Fruit fly (Drosophila melanogaster): ENCODE data around the gene Ugt35B1.

The Ugt35B1 gene

dm6 chr3R:11175777-11176176, 5.7 kb upstream of the Ugt35B1 start:
- TF ChIP-seq mirr (GFP tag; optimal IDR thresholded peaks at IDR 0.05) (peak; percentile 57), CG13424 (tag; optimal IDR thresholded peaks at IDR 0.05) (no peak), CG11456 (GFP tag; IDR thresholded peaks at IDR 0.05) (no peak), trh (GFP tag; optimal IDR thresholded peaks at IDR 0.05) (no peak), exex (tag; optimal IDR thresholded peaks at IDR 0.05) (peak; percentile 62)

- TF ChIP-seq Rfx (GFP tag; IDR thresholded peaks at IDR 0.05) (peak; percentile 20; the same call in 1 of the 2 replicates), CG3163 (GFP tag; optimal IDR thresholded peaks at IDR 0.05) (peak; percentile 26), CG12744 (GFP tag; optimal IDR thresholded peaks at IDR 0.05) (no peak), MTF-1 (GFP tag; optimal IDR thresholded peaks at IDR 0.05; ENCODE audit: borderline replicate concordance) (no peak), ab (GFP tag; optimal IDR thresholded peaks at IDR 0.05) (no peak), Bgb (GFP tag; IDR thresholded peaks at IDR 0.05; ENCODE audit: partially characterized antibody) (no peak), sima (GFP tag; optimal IDR thresholded peaks at IDR 0.05) (no peak), p53 (GFP tag; optimal IDR thresholded peaks at IDR 0.05) (no peak), Mes4 (GFP tag; optimal IDR thresholded peaks at IDR 0.05) (no peak), Jarid2 (GFP tag; optimal IDR thresholded peaks at IDR 0.05) (peak; percentile 36), Trl (optimal IDR thresholded peaks at IDR 0.05) (peak in 1 of 2 experiments; percentile 5), Trl (GFP tag; optimal IDR thresholded peaks at IDR 0.05) (no peak), exex (tag; optimal IDR thresholded peaks at IDR 0.05) (peak; percentile 18), Atf6 (GFP tag; IDR thresholded peaks at IDR 0.05) (no peak), D (optimal IDR thresholded peaks at IDR 0.05) (no peak), D (GFP tag; optimal IDR thresholded peaks at IDR 0.05) (no peak), lab (GFP tag; optimal IDR thresholded peaks at IDR 0.05) (peak; percentile 5), ind (GFP tag; optimal IDR thresholded peaks at IDR 0.05) (no peak)
Measured at dm6 chr3R:11175308-11175707, 5.3 kb upstream of the Ugt35B1 start, which contains the start of the genes Ugt304A1 and Ugt303A1. Gene Ugt304A1, minus strand, starts transcription at chr3R:11175408. Gene Ugt303A1, plus strand, starts transcription at chr3R:11175529.

- no peak for TF ChIP-seq CG12744 (GFP tag; optimal IDR thresholded peaks at IDR 0.05)
- TF ChIP-seq CG18599 (GFP tag; optimal IDR thresholded peaks at IDR 0.05) = peak; percentile 29
- peak; percentile 9 for TF ChIP-seq CrebB (tag; optimal IDR thresholded peaks at IDR 0.05)
- TF ChIP-seq sd (tag; optimal IDR thresholded peaks at IDR 0.05) = peak; percentile 48
- TF ChIP-seq CG34376 (GFP tag; optimal IDR thresholded peaks at IDR 0.05) = peak; percentile 67
- peak; percentile 62 for TF ChIP-seq PHDP (tag; optimal IDR thresholded peaks at IDR 0.05)
- TF ChIP-seq twi (tag; optimal IDR thresholded peaks at IDR 0.05) = no peak
- peak; percentile 72 for TF ChIP-seq Vsx1 (GFP tag; optimal IDR thresholded peaks at IDR 0.05)
- no peak for TF ChIP-seq Hey (tag; optimal IDR thresholded peaks at IDR 0.05)
- TF ChIP-seq Trl (optimal IDR thresholded peaks at IDR 0.05) = peak in 1 of 2 experiments; percentile 23
- TF ChIP-seq Trl (GFP tag; optimal IDR thresholded peaks at IDR 0.05) = no peak
- peak; percentile 98 for TF ChIP-seq exex (tag; optimal IDR thresholded peaks at IDR 0.05)
- peak; percentile 46 for TF ChIP-seq CG2678 (tag; optimal IDR thresholded peaks at IDR 0.05)
- TF ChIP-seq Hr51 (GFP tag; optimal IDR thresholded peaks at IDR 0.05) = peak in 1 of 2 experiments; percentile 43
- TF ChIP-seq sug (tag; optimal IDR thresholded peaks at IDR 0.05) = peak; percentile 44
- TF ChIP-seq toy (GFP tag; IDR thresholded peaks at IDR 0.05) = no peak
- peak; percentile 10 for TF ChIP-seq tap (tag; optimal IDR thresholded peaks at IDR 0.05)
- peak; percentile 22 for TF ChIP-seq CG15269 (tag; optimal IDR thresholded peaks at IDR 0.05)
- peak; percentile 29 for TF ChIP-seq CG17568 (GFP tag; optimal IDR thresholded peaks at IDR 0.05)
- TF ChIP-seq onecut (GFP tag; IDR thresholded peaks at IDR 0.05) = no peak
- TF ChIP-seq grn (GFP tag; optimal IDR thresholded peaks at IDR 0.05) = peak; percentile 29
Measured at dm6 chr3R:11173169-11173506, 3.1 kb upstream of the Ugt35B1 start.
